Worm (Caenorhabditis elegans) whole organism, early embryonic: ENCODE results near the gene Y17G7B.8.

Source experiments
- B0310.2 ChIP-seq: sonication (generic microtip); optimal IDR thresholded peaks from 2 replicates; lab custom pipeline; 2016; ENCODE audit warnings: mild to moderate bottlenecking, missing genetic modification characterization, missing compliant biosample characterization
- F13C5.2 ChIP-seq: sonication (generic microtip); optimal IDR thresholded peaks from 2 replicates; lab custom pipeline; 2017; ENCODE audit warnings: mild to moderate bottlenecking, missing genetic modification characterization, inconsistent platforms, missing compliant biosample characterization
- aly-1 ChIP-seq: sonication (generic microtip); optimal IDR thresholded peaks from 2 replicates; lab custom pipeline; 2016; ENCODE audit warnings: missing genetic modification characterization, missing compliant biosample characterization
- ama-1 ChIP-seq: fragments of 150-350 bp; optimal IDR thresholded peaks from 2 replicates; lab custom pipeline; 2014
- ceh-13 ChIP-seq: fragments of 200-800 bp; sonication (Bioruptor generic); optimal IDR thresholded peaks from 2 replicates; lab custom pipeline; 2018; ENCODE audit warnings: mild to moderate bottlenecking, missing genetic modification characterization, missing compliant biosample characterization
- ceh-36 ChIP-seq: sonication (generic microtip); optimal IDR thresholded peaks from 2 replicates; lab custom pipeline; 2016; ENCODE audit warnings: missing genetic modification characterization, inconsistent platforms, missing compliant biosample characterization
- ets-7 ChIP-seq: sonication (generic microtip); optimal IDR thresholded peaks from 2 replicates; lab custom pipeline; 2016; ENCODE audit warnings: missing genotype, missing genetic modification characterization, missing compliant biosample characterization
- flt-1 ChIP-seq: fragments of 200-800 bp; sonication (Bioruptor generic); IDR thresholded peaks from 2 replicates; pipeline ENCODE4 v1.3.6; 2022; ENCODE audit warnings: missing genetic modification characterization, missing compliant biosample characterization
- hmbx-1 ChIP-seq: sonication (generic microtip); optimal IDR thresholded peaks from 2 replicates; lab custom pipeline; 2016; ENCODE audit warnings: mild to moderate bottlenecking, missing genetic modification characterization, missing compliant biosample characterization
- hmg-4 ChIP-seq: fragments of 200-800 bp; sonication (Bioruptor generic); optimal IDR thresholded peaks from 2 replicates; lab custom pipeline; 2018; ENCODE audit warnings: mild to moderate bottlenecking, missing genetic modification characterization, missing compliant biosample characterization
- hnd-1 ChIP-seq: sonication (generic microtip); optimal IDR thresholded peaks from 2 replicates; lab custom pipeline; 2016; ENCODE audit warnings: missing genetic modification characterization, missing compliant biosample characterization
- pes-1 ChIP-seq: fragments of 200-800 bp; sonication (Bioruptor generic); IDR thresholded peaks from 2 replicates; pipeline ENCODE4 v1.3.6; 2022; ENCODE audit warnings: missing genetic modification reagents, missing genetic modification characterization, missing compliant biosample characterization
- scrt-1 ChIP-seq: fragments of 200-800 bp; sonication (Bioruptor generic); IDR thresholded peaks from 2 replicates; pipeline ENCODE4 v1.3.6; 2022; ENCODE audit warnings: missing genetic modification characterization, missing compliant biosample characterization
- sea-1 ChIP-seq: fragments of 200-800 bp; sonication (Bioruptor generic); conservative IDR thresholded peaks from 2 replicates; pipeline ENCODE4 v1.3.6; 2022; ENCODE audit warnings: missing genetic modification characterization, missing compliant biosample characterization
- tbx-11 ChIP-seq: fragments of 200-800 bp; sonication (Bioruptor generic); IDR thresholded peaks from 2 replicates; pipeline ENCODE4 v1.3.6; 2022; ENCODE audit warnings: missing genetic modification characterization, missing compliant biosample characterization
- tbx-37 ChIP-seq: fragments of 200-800 bp; sonication (Bioruptor generic); conservative IDR thresholded peaks from 2 replicates; pipeline ENCODE4 v1.3.6; 2022; ENCODE audit warnings: missing genetic modification reagents, missing genetic modification characterization, missing compliant biosample characterization
- tra-4 ChIP-seq: sonication (generic microtip); optimal IDR thresholded peaks from 2 replicates; lab custom pipeline; 2017; ENCODE audit warnings: missing genetic modification characterization, missing compliant biosample characterization

Y17G7B.8 gene

ce11 chrII:11998903-11999302 lies 28.6 kb downstream of the Y17G7B.8 start, which contains the start of gene Y17G7B.23:
Y17G7B.23 (plus strand) TSS chrII:11999203.
- no peak for TF ChIP-seq pes-1 (GFP tag; lab: Robert Waterston, UW)
- no peak for TF ChIP-seq F13C5.2 (tag; lab: Kevin White, UChicago)
- no peak for TF ChIP-seq sea-1 (GFP tag; lab: Robert Waterston, UW)
- no peak for TF ChIP-seq hmbx-1 (tag; lab: Kevin White, UChicago)

- TF ChIP-seq pes-1 (GFP tag; lab: Robert Waterston, UW) (no peak), sea-1 (GFP tag; lab: Robert Waterston, UW) (no peak), hmg-4 (no peak), flt-1 (GFP tag; lab: Robert Waterston, UW) (no peak), ets-7 (tag; lab: Kevin White, UChicago) (no peak), hmbx-1 (tag; lab: Kevin White, UChicago) (no peak), B0310.2 (tag; lab: Kevin White, UChicago) (no peak), hnd-1 (tag; lab: Kevin White, UChicago) (no peak), tbx-37 (GFP tag; lab: Robert Waterston, UW) (no peak), aly-1 (tag; lab: Kevin White, UChicago) (no peak), F13C5.2 (tag; lab: Kevin White, UChicago) (no peak)
Observed at ce11 chrII:11994940-11995339, 32.6 kb downstream of the Y17G7B.8 start.

DNA sequence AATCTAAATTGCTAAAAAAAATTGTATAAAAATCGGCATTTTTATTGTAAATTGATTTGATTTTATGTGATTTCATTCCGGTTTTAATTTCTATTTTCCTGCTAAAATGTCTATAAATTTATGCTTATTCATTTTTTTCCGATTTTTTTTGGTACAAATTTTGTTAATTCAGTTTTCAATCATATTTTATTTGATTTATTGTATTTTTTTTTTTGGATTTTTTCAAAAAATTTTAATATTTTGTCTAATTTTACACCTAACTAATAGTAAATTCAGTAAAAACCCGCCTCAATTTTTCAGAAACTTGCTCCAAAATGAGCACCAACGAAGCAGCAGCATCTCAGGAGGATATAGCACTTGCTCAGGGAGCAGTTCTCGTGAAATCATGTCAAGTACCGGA lies 34.8 kb downstream of the Y17G7B.8 start, which contains the start of gene dhps-1:
Gene dhps-1 (plus strand): TSS at position 301 of the 400 bp plus-strand sequence.
- TF ChIP-seq hmbx-1 (tag; lab: Kevin White, UChicago) = no peak

DNA sequence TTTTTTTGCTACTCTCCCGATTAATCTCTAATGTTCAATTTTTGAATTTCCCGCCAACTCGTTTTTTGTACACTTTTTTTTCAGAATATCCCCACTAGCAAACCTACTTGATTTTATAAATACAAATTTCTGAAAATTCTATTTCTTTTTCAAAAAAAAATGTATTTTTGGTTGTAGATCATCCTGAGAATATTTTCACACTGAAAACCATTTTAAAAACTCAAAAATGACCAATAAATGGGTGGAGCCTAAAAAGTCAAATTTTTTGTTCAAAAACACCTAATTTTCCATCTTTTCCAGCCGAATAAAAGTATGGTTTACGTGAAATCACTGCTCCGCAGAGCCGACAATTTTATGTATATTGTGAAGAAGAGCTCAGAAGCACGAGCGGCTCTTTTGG lies 38.8 kb downstream of the Y17G7B.8 start, which contains the start of gene Y17G7B.3:
Gene Y17G7B.3 (plus strand): TSS at position 301 of the 400 bp plus-strand sequence.
- TF ChIP-seq sea-1 (GFP tag; lab: Robert Waterston, UW) (no peak), hmg-4 (no peak), ama-1 (lab: Kevin White, UChicago) (peak; percentile 37), ceh-36 (tag; lab: Kevin White, UChicago) (no peak), aly-1 (tag; lab: Kevin White, UChicago) (no peak)

ce11 chrII:11980110-11980509 lies 47.4 kb downstream of the Y17G7B.8 start:
- 0 out of 2 replicates have a peak, but pooled peaks have one; percentile 35 for TF ChIP-seq tbx-37 (GFP tag; lab: Robert Waterston, UW)
- TF ChIP-seq F13C5.2 (tag; lab: Kevin White, UChicago) = peak; percentile 62
- TF ChIP-seq pes-1 (GFP tag; lab: Robert Waterston, UW) = 0 out of 2 replicates have a peak, but pooled peaks have one; percentile 41
- TF ChIP-seq scrt-1 (GFP tag; lab: Robert Waterston, UW) = no peak

- TF ChIP-seq ama-1 (lab: Kevin White, UChicago) = peak; percentile 72
- no peak for TF ChIP-seq tra-4 (tag; lab: Kevin White, UChicago)
- TF ChIP-seq tbx-37 (GFP tag; lab: Robert Waterston, UW) = no peak
- TF ChIP-seq F13C5.2 (tag; lab: Kevin White, UChicago) = peak; percentile 74
- peak; percentile 58 for TF ChIP-seq hmg-4
Observed at ce11 chrII:11979449-11980095, 48.0 kb downstream of the Y17G7B.8 start, which contains the start of the genes ash-2 and Y17G7B.20. ash-2 (plus strand) TSS chrII:11979838. Y17G7B.20 (minus strand) TSS chrII:11979844.

ce11 chrII:11978920-11979319 lies 48.6 kb downstream of the Y17G7B.8 start:
- TF ChIP-seq hmg-4 = no peak
- no peak for TF ChIP-seq flt-1 (GFP tag; lab: Robert Waterston, UW)
- TF ChIP-seq tra-4 (tag; lab: Kevin White, UChicago) = no peak
- no peak for TF ChIP-seq ama-1 (lab: Kevin White, UChicago)
- no peak for TF ChIP-seq F13C5.2 (tag; lab: Kevin White, UChicago)
- TF ChIP-seq sea-1 (GFP tag; lab: Robert Waterston, UW) = no peak
- TF ChIP-seq pes-1 (GFP tag; lab: Robert Waterston, UW) = no peak
- no peak for TF ChIP-seq ceh-36 (tag; lab: Kevin White, UChicago)
- no peak for TF ChIP-seq aly-1 (tag; lab: Kevin White, UChicago)
- no peak for TF ChIP-seq tbx-37 (GFP tag; lab: Robert Waterston, UW)
- no peak for TF ChIP-seq tbx-11 (GFP tag; lab: Robert Waterston, UW)
- no peak for TF ChIP-seq scrt-1 (GFP tag; lab: Robert Waterston, UW)
- TF ChIP-seq ets-7 (tag; lab: Kevin White, UChicago) = no peak
- no peak for TF ChIP-seq ceh-13 (GFP tag; lab: Kevin White, UChicago)
- no peak for TF ChIP-seq B0310.2 (tag; lab: Kevin White, UChicago)
- no peak for TF ChIP-seq hmbx-1 (tag; lab: Kevin White, UChicago)
- TF ChIP-seq hnd-1 (tag; lab: Kevin White, UChicago) = no peak

ce11 chrII:11978478-11978877 lies 49.1 kb downstream of the Y17G7B.8 start:
- TF ChIP-seq tra-4 (tag; lab: Kevin White, UChicago) (no peak), ets-7 (tag; lab: Kevin White, UChicago) (no peak), ceh-36 (tag; lab: Kevin White, UChicago) (no peak), F13C5.2 (tag; lab: Kevin White, UChicago) (no peak), ceh-13 (GFP tag; lab: Kevin White, UChicago) (no peak), B0310.2 (tag; lab: Kevin White, UChicago) (no peak), aly-1 (tag; lab: Kevin White, UChicago) (no peak), scrt-1 (GFP tag; lab: Robert Waterston, UW) (no peak), sea-1 (GFP tag; lab: Robert Waterston, UW) (no peak)
